Fruit fly (Drosophila melanogaster): ENCODE data around the gene neo.

The neo gene

DNA sequence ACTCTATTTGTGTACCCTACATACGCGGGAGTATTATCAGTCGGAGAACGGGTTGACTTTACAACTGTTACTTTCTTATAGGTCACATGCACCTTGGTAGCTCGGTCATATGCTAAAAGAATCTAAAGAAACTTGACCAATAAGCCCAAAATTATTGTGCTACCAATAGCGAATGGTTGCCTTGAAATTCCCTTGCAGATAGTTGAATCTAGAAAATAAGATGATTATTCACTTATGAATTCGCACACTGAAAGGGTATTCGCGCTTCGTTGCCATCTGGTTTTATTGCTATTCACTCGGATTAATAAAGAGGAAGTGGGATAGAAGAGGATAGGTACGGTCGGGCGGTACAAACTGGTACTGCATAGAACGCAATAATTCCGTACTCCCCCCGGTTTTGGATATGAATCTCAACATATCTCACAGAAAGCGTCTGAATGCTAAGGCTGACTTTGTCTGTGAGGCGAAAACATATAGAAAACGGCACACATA is 45.1 kb upstream of the neo start:
- peak; percentile 88 for TF ChIP-seq CG11617 (GFP tag; optimal IDR thresholded peaks at IDR 0.05)
- TF ChIP-seq CG5204 (GFP tag; optimal IDR thresholded peaks at IDR 0.05), result peak; percentile 93
- peak; percentile 75 for TF ChIP-seq Hr96 (GFP tag; optimal IDR thresholded peaks at IDR 0.05)
- peak; percentile 87 for TF ChIP-seq toe (GFP tag; optimal IDR thresholded peaks at IDR 0.05)
- TF ChIP-seq CG14711 (tag; optimal IDR thresholded peaks at IDR 0.05), result peak; percentile 55
- TF ChIP-seq pad (GFP tag; optimal IDR thresholded peaks at IDR 0.05), result peak; percentile 36
- TF ChIP-seq Crg-1 (GFP tag; optimal IDR thresholded peaks at IDR 0.05), result no peak
- peak; percentile 62 for TF ChIP-seq CG1620 (GFP tag; optimal IDR thresholded peaks at IDR 0.05)
- TF ChIP-seq CG33017 (tag; optimal IDR thresholded peaks at IDR 0.05), result peak; percentile 74
- peak; percentile 84 for TF ChIP-seq CG7101 (tag; optimal IDR thresholded peaks at IDR 0.05)
- peak; percentile 69 for TF ChIP-seq ovo (GFP tag; optimal IDR thresholded peaks at IDR 0.05)
- no peak for TF ChIP-seq kay (GFP tag; ENCODE audit: borderline replicate concordance)
- peak; percentile 86 for TF ChIP-seq CG7045 (GFP tag; optimal IDR thresholded peaks at IDR 0.05)
- peak; percentile 34 for TF ChIP-seq Mnt (GFP tag; optimal IDR thresholded peaks at IDR 0.05)
- TF ChIP-seq cic (GFP tag; optimal IDR thresholded peaks at IDR 0.05), result no peak
- peak; percentile 66 for TF ChIP-seq Clk (GFP tag; optimal IDR thresholded peaks at IDR 0.05)
- TF ChIP-seq cnc (optimal IDR thresholded peaks at IDR 0.05), result peak in 1 of 2 experiments; percentile 8
- peak; percentile 59 for TF ChIP-seq bab1 (GFP tag; optimal IDR thresholded peaks at IDR 0.05)
- peak; percentile 63 for TF ChIP-seq tj (GFP tag; optimal IDR thresholded peaks at IDR 0.05)
- peak; percentile 83 for TF ChIP-seq CG12768 (GFP tag; optimal IDR thresholded peaks at IDR 0.05)

dm6 chr3R:29774360-29775193 is 44.4 kb upstream of the neo start:
- TF ChIP-seq Crg-1 (GFP tag; optimal IDR thresholded peaks at IDR 0.05) (peak; percentile 38), CG7045 (GFP tag; optimal IDR thresholded peaks at IDR 0.05) (no peak), CG33017 (tag; optimal IDR thresholded peaks at IDR 0.05) (no peak), CG12768 (GFP tag; optimal IDR thresholded peaks at IDR 0.05) (peak; percentile 8), CG14711 (tag; optimal IDR thresholded peaks at IDR 0.05) (peak; percentile 68), ovo (GFP tag; optimal IDR thresholded peaks at IDR 0.05) (no peak), cnc (optimal IDR thresholded peaks at IDR 0.05) (no peak), Mnt (GFP tag; optimal IDR thresholded peaks at IDR 0.05) (peak; percentile 62), cic (GFP tag; optimal IDR thresholded peaks at IDR 0.05) (peak; percentile 58)

DNA sequence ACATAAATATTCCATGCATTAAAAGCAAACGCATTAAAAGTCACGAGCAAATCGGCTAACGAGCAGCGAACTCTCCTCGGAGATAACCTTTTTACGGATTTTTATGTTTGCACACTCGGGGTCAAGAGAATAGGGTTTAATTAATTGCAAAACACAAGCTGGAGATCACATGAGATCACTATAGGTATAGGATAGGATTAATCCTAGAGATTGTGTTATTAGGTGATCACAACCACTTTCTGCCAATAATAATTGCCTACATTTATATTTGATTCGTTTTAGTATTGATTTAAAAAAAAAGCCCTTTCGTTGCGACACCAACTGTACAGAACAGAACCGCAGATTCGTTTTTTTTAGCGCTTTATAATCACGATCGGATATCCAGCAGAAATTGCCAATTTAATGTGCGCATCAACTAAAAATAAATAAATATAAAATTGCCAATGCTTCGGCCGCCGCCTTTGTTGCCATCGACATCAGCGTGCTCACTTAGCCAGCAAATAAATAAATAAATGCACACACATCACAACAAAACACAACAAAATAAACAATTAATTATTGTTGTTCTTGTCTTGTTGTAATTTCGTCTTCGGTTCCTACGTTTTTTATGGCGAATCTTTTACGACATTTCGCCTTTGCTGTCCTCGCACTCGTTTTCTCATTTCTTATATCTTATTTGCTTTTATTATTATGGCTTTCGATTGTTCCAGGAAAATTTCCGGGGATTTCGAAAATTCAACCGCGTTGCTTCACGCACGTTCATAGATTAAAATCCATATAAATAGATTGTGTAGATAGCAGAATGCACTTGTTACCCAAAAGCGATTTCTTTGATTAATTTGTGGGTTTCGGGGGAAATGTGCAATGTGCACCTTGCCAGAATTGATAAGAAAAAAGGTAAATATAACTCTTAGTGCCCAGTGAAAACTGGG is 42.9 kb upstream of the neo start:
- TF ChIP-seq CG11617 (GFP tag; optimal IDR thresholded peaks at IDR 0.05), result no peak
- TF ChIP-seq Hr96 (GFP tag; optimal IDR thresholded peaks at IDR 0.05), result no peak
- TF ChIP-seq cnc (optimal IDR thresholded peaks at IDR 0.05), result no peak
- no peak for TF ChIP-seq bab1 (GFP tag; optimal IDR thresholded peaks at IDR 0.05)
- TF ChIP-seq cic (GFP tag; optimal IDR thresholded peaks at IDR 0.05), result no peak
- no peak for TF ChIP-seq Crg-1 (GFP tag; optimal IDR thresholded peaks at IDR 0.05)
- no peak for TF ChIP-seq CG33017 (tag; optimal IDR thresholded peaks at IDR 0.05)
- TF ChIP-seq CG5204 (GFP tag; optimal IDR thresholded peaks at IDR 0.05), result no peak
- peak; percentile 62 for TF ChIP-seq tj (GFP tag; optimal IDR thresholded peaks at IDR 0.05)
- TF ChIP-seq Mnt (GFP tag; optimal IDR thresholded peaks at IDR 0.05), result peak; percentile 1
- TF ChIP-seq CG1620 (GFP tag; optimal IDR thresholded peaks at IDR 0.05), result no peak
- peak; percentile 3 for TF ChIP-seq Clk (GFP tag; optimal IDR thresholded peaks at IDR 0.05)
- TF ChIP-seq CG12768 (GFP tag; optimal IDR thresholded peaks at IDR 0.05), result no peak
- TF ChIP-seq toe (GFP tag; optimal IDR thresholded peaks at IDR 0.05), result no peak
- no peak for TF ChIP-seq ovo (GFP tag; optimal IDR thresholded peaks at IDR 0.05)
- no peak for TF ChIP-seq pad (GFP tag; optimal IDR thresholded peaks at IDR 0.05)
- no peak for TF ChIP-seq CG14711 (tag; optimal IDR thresholded peaks at IDR 0.05)
- TF ChIP-seq CG7045 (GFP tag; optimal IDR thresholded peaks at IDR 0.05), result no peak
- TF ChIP-seq kay (GFP tag; ENCODE audit: borderline replicate concordance), result no peak
- no peak for TF ChIP-seq CG7101 (tag; optimal IDR thresholded peaks at IDR 0.05)

- no peak for TF ChIP-seq tj (GFP tag; optimal IDR thresholded peaks at IDR 0.05)
- TF ChIP-seq bab1 (GFP tag; optimal IDR thresholded peaks at IDR 0.05), result no peak
- no peak for TF ChIP-seq Mnt (GFP tag; optimal IDR thresholded peaks at IDR 0.05)
- no peak for TF ChIP-seq cnc (optimal IDR thresholded peaks at IDR 0.05)
- TF ChIP-seq toe (GFP tag; optimal IDR thresholded peaks at IDR 0.05), result no peak
- TF ChIP-seq Clk (GFP tag; optimal IDR thresholded peaks at IDR 0.05), result no peak
- no peak for TF ChIP-seq CG1620 (GFP tag; optimal IDR thresholded peaks at IDR 0.05)
- peak; percentile 31 for TF ChIP-seq cic (GFP tag; optimal IDR thresholded peaks at IDR 0.05)
Observed at dm6 chr3R:29777213-29777612, 41.7 kb upstream of the neo start.

DNA sequence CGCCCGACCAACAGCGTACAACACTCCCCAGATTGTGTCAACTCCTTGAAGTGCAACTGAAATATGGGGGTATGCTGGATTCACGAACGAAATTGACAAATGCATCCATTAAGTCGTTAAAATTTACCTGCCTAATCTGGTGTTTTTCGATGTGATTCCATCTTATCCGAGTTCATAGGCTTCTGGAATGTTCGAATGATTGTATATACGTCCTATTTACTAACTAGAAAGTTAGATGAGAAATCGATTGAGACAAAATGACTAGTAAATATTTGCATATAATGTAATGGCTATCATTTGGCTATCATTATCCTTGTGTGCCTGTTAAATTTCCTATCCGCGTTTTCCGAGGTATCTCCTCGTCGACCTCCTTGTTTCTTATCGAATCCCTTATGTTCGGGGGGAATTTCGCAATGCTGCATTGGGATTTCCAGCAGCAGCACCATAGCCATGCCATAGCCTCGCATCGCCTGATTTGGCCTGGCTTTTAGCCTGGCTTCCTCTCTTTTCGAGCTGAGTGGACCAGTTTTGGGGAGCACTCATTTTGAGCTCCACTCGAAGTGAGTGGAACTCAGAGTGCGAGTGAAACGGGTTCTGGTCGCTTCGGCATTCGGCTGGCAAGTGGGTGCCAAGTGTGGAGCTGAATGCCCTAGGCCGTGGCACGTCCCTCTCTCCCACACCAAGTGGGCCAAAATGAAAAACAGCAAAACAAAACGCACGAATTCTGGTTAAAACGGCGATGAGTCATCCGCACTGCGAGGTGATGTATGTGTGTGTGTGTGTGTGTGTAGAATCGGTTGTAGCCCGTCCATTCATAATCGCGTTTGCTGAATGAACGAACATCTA is 40.6 kb upstream of the neo start:
- no peak for TF ChIP-seq tj (GFP tag; optimal IDR thresholded peaks at IDR 0.05)
- TF ChIP-seq cic (GFP tag; optimal IDR thresholded peaks at IDR 0.05), result peak; percentile 99
